Worm (Caenorhabditis elegans) whole organism, late embryonic: ENCODE measurements around the gene F02C9.2.

Source experiments
- F13H6.1 ChIP-seq: sonication (generic microtip); optimal IDR thresholded peaks from 2 replicates; lab custom pipeline; 2016; ENCODE audit warnings: missing genetic modification characterization, missing compliant biosample characterization
- K02D7.2 ChIP-seq: sonication (generic microtip); optimal IDR thresholded peaks from 2 replicates; lab custom pipeline; 2017; ENCODE audit warnings: mild to moderate bottlenecking, missing genetic modification characterization, missing compliant biosample characterization
- ceh-2 ChIP-seq: sonication (generic microtip); optimal IDR thresholded peaks from 2 replicates; lab custom pipeline; 2016; ENCODE audit warnings: missing genotype, missing genetic modification characterization, missing compliant biosample characterization
- hlh-8 ChIP-seq: sonication (generic microtip); optimal IDR thresholded peaks from 2 replicates; lab custom pipeline; 2016; ENCODE audit warnings: missing genotype, missing genetic modification characterization, missing compliant biosample characterization
- lin-11 ChIP-seq: fragments of 200-800 bp; sonication (Bioruptor generic); optimal IDR thresholded peaks from 2 replicates; lab custom pipeline; 2018; ENCODE audit warnings: mild to moderate bottlenecking, missing genetic modification characterization, missing compliant biosample characterization
- pros-1 ChIP-seq: fragments of 150-350 bp; optimal IDR thresholded peaks from 2 replicates; lab custom pipeline; 2014; ENCODE audit warnings: missing biosample characterization, missing genetic modification reagents, missing genetic modification characterization
- ref-2 ChIP-seq: sonication (generic microtip); optimal IDR thresholded peaks from 2 replicates; lab custom pipeline; 2016; ENCODE audit warnings: missing genetic modification characterization, missing compliant biosample characterization

DNA sequence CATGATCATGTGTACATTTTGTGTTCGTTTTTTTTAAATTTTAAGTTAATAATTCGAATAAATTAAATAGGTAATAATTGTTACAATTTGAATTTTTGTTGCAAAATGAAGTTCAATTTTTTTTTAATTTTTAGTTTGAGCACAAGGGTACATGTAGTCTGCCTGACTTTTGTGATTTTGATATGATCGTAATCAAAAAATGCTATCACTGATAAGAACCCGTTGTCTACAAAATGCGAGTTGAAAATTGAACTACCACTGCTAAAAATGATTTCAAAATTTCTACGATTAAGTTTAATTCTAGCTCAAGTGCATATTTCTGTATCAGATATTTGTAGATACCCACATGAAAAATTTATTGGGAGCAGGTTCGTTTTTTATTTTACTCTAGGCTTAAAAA, 15.3 kb upstream of the F02C9.2 start, which contains the start of gene clec-210:
- no peak for TF ChIP-seq F13H6.1 (tag; lab: Kevin White, UChicago)
- no peak for TF ChIP-seq lin-11 (tag; lab: Kevin White, UChicago)
- TF ChIP-seq pros-1 (tag; lab: Kevin White, UChicago), result no peak
- TF ChIP-seq ref-2 (tag; lab: Kevin White, UChicago), result no peak
- no peak for TF ChIP-seq K02D7.2
- no peak for TF ChIP-seq ceh-2
- TF ChIP-seq hlh-8 (tag; lab: Kevin White, UChicago), result no peak
